Worm (Caenorhabditis elegans) whole organism, young adult: ENCODE results near the gene unc-77.

ENCODE experiments used
- ama-1 ChIP-seq, 3 experiments: fragments of 150-350 bp in 1 of 3; sonication (generic microtip) in 2 of 3; optimal IDR thresholded peaks; 2 replicates each; lab custom pipeline; 2014 to 2018; ENCODE audit warnings: missing biosample characterization in 2 of 3, missing genetic modification characterization in 2 of 3, missing genetic modification reagents in 2 of 3
- dpff-1 ChIP-seq: sonication (generic microtip); optimal IDR thresholded peaks from 2 replicates; lab custom pipeline; 2017; ENCODE audit warnings: mild to moderate bottlenecking, missing genetic modification characterization, missing compliant biosample characterization
- hmg-1.2 ChIP-seq: fragments of 200-800 bp; sonication (Bioruptor generic); IDR thresholded peaks from 2 replicates; pipeline ENCODE4 v1.3.6; 2022; ENCODE audit warnings: missing genetic modification reagents, missing genetic modification characterization, missing compliant biosample characterization
- pha-4 ChIP-seq: fragments of 150-350 bp; sonication (generic microtip); optimal IDR thresholded peaks from 2 replicates; lab custom pipeline; 2014; ENCODE audit warnings: missing biosample characterization, missing genetic modification reagents, missing genetic modification characterization
- snpc-4 ChIP-seq, 5 experiments: fragments of 150-350 bp in 1 of 5; sonication (generic microtip) in 4 of 5; optimal IDR thresholded peaks; 2 replicates each; lab custom pipeline; 2014 to 2018; ENCODE audit warnings: missing genetic modification characterization in 5 of 5, missing biosample characterization in 3 of 5, antibody characterized with exemption in 2 of 5, mild to moderate bottlenecking in 2 of 5, missing compliant biosample characterization in 2 of 5, missing genotype in 2 of 5, moderate library complexity in 2 of 5, missing genetic modification reagents in 1 of 5
- tbx-9 ChIP-seq: sonication (generic microtip); optimal IDR thresholded peaks from 2 replicates; lab custom pipeline; 2016; ENCODE audit warnings: borderline replicate concordance, missing genetic modification characterization, inconsistent platforms, missing compliant biosample characterization
- tlf-1 ChIP-seq: fragments of 200-800 bp; sonication (Bioruptor generic); optimal IDR thresholded peaks from 2 replicates; lab custom pipeline; 2018; ENCODE audit warnings: mild to moderate bottlenecking, missing genetic modification characterization, missing compliant biosample characterization

DNA sequence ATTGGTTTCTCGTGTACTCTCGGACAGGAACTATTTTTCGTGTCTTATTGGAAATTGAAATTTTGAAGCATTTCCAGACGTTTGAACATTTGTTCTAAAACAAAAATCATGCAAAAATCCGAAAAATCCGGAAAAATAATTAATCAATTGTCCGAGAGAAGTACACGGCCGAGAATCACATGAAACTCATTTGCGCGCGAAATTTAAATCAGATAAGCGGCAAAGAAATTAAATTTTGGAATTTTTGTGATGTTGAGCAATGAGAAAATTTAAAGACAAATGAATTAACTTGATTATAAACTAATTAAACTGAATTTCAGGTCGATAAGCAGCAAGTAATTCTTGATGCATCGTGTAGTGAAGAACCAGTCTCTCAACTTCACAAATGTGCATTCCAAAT, 75.0 kb downstream of the unc-77 start:
- TF ChIP-seq hmg-1.2 (GFP tag; lab: Robert Waterston, UW) (no peak), tbx-9 (no peak), dpff-1 (no peak), snpc-4 (GFP tag; optimal IDR thresholded peaks at IDR 0.05; lab: Kevin White, UChicago) (no peak), snpc-4 (tag; optimal IDR thresholded peaks at IDR 0.05; lab: Kevin White, UChicago) (no peak), ama-1 (optimal IDR thresholded peaks at IDR 0.05; lab: Kevin White, UChicago) (no peak), ama-1 (GFP tag; optimal IDR thresholded peaks at IDR 0.05; lab: Kevin White, UChicago) (no peak), tlf-1 (GFP tag; lab: Kevin White, UChicago) (no peak), pha-4 (tag; lab: Kevin White, UChicago) (no peak)
